Fruit fly (Drosophila melanogaster): ENCODE measurements around the gene CG15601.

CG15601 gene

DNA sequence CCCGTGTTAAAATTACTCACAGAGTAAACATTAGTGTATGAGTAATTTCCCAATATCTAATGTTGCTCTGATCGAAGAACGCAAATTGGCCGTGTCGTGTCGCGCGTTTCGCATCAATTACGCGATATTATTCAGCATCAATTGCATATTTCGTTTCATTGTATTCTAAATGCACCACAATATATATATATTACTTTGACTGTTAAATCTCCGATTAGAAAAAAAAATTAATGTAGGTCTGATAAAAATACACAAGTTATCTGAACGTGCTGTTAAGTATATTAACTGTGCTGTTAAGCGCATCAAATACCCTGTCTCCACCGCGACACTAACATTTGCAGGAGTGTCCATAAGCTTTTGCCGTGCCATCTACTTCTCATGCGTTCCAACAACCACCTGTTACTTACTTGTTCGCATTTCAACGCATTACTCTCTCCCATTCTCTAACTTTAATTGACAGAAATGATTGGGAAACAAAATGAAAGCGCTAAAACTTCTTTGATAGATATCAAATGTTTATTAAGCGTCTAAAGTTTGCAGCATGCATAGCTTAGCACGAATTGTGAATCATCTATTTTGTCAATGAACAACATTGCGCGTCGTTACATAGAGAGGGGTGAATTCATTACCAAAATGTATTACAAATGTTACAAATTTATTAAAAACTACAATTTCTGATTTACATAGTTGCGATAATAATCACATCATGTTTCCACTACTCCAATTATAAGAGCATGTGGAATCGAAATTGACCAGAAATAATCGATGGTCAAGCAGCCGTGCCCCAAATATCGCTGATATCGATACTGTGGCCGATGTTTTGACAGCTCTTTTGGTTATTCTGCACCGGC is 50.2 kb downstream of the CG15601 start, which contains the start of the genes Graf and mRpL3 (continued):
- TF ChIP-seq pros (GFP tag; optimal IDR thresholded peaks at IDR 0.05) (no peak), sim (GFP tag; IDR thresholded peaks at IDR 0.05) (no peak), CG7357 (GFP tag; IDR thresholded peaks at IDR 0.05) (peak; percentile 85), Gsc (GFP tag; IDR thresholded peaks at IDR 0.05) (no peak), lbe (GFP tag; optimal IDR thresholded peaks at IDR 0.05) (no peak), Kr (GFP tag; optimal IDR thresholded peaks at IDR 0.05) (no peak), ato (GFP tag; IDR thresholded peaks at IDR 0.05; ENCODE audit: partially characterized antibody) (peak; percentile 90), CG13287 (GFP tag; IDR thresholded peaks at IDR 0.05; ENCODE audit: partially characterized antibody) (peak; percentile 86), CG8359 (GFP tag; optimal IDR thresholded peaks at IDR 0.05; ENCODE audit: borderline replicate concordance) (no peak), al (GFP tag; IDR thresholded peaks at IDR 0.05) (no peak), Dad (GFP tag; optimal IDR thresholded peaks at IDR 0.05) (no peak), CG42726 (GFP tag; IDR thresholded peaks at IDR 0.05; ENCODE audit: partially characterized antibody) (peak; percentile 88), CG11093 (GFP tag; IDR thresholded peaks at IDR 0.05) (no peak), CG13296 (GFP tag; optimal IDR thresholded peaks at IDR 0.05) (no peak), Hand (GFP tag; optimal IDR thresholded peaks at IDR 0.05) (no peak), CG10959 (GFP tag; IDR thresholded peaks at IDR 0.05) (no peak), CG7745 (tag; optimal IDR thresholded peaks at IDR 0.05) (no peak), zen2 (GFP tag; IDR thresholded peaks at IDR 0.05; ENCODE audit: partially characterized antibody) (peak; percentile 88), CG15514 (GFP tag; optimal IDR thresholded peaks at IDR 0.05) (peak; percentile 19), CG3838 (GFP tag; optimal IDR thresholded peaks at IDR 0.05) (no peak), usp (GFP tag; optimal IDR thresholded peaks at IDR 0.05) (no peak), nerfin-1 (tag; optimal IDR thresholded peaks at IDR 0.05) (no peak), Doc2 (GFP tag; IDR thresholded peaks at IDR 0.05) (no peak), mld (GFP tag; IDR thresholded peaks at IDR 0.05; ENCODE audit: partially characterized antibody) (peak; percentile 92), bab2 (GFP tag; optimal IDR thresholded peaks at IDR 0.05) (no peak), CG7556 (GFP tag; optimal IDR thresholded peaks at IDR 0.05) (no peak), CG10147 (GFP tag; optimal IDR thresholded peaks at IDR 0.05) (no peak), CG6854 (GFP tag; optimal IDR thresholded peaks at IDR 0.05) (no peak), gt (GFP tag; IDR thresholded peaks at IDR 0.05) (no peak), amos (GFP tag; IDR thresholded peaks at IDR 0.05; ENCODE audit: partially characterized antibody) (peak; percentile 95), MTF-1 (GFP tag; optimal IDR thresholded peaks at IDR 0.05; ENCODE audit: borderline replicate concordance) (no peak), eyg (GFP tag; optimal IDR thresholded peaks at IDR 0.05) (no peak), tup (GFP tag; optimal IDR thresholded peaks at IDR 0.05) (no peak), Eip74EF (GFP tag; optimal IDR thresholded peaks at IDR 0.05) (no peak), zf30C (GFP tag; optimal IDR thresholded peaks at IDR 0.05) (no peak), Myb (GFP tag; optimal IDR thresholded peaks at IDR 0.05) (no peak), oc (tag; optimal IDR thresholded peaks at IDR 0.05) (no peak), br (optimal IDR thresholded peaks at IDR 0.05) (no peak), prd (optimal IDR thresholded peaks at IDR 0.05) (no peak), prd (GFP tag; IDR thresholded peaks at IDR 0.05) (no peak), E2f2 (GFP tag; IDR thresholded peaks at IDR 0.05) (no peak), Hr39 (optimal IDR thresholded peaks at IDR 0.05) (no peak), inv (GFP tag; IDR thresholded peaks at IDR 0.05; ENCODE audit: partially characterized antibody) (peak; percentile 88), tgo (GFP tag; IDR thresholded peaks at IDR 0.05) (no peak), tx (GFP tag; optimal IDR thresholded peaks at IDR 0.05) (no peak), pho (GFP tag; optimal IDR thresholded peaks at IDR 0.05) (no peak), Hey (tag; optimal IDR thresholded peaks at IDR 0.05) (no peak), CG3407 (GFP tag; optimal IDR thresholded peaks at IDR 0.05) (no peak), CG9817 (tag; optimal IDR thresholded peaks at IDR 0.05) (no peak)

Data from whole organism, embryonic.